Fruit fly (Drosophila melanogaster) whole organism, prepupa: ENCODE results near the gene lds.

Source experiments
- Blimp-1 ChIP-seq: fragments of 200-800 bp; sonication (Bioruptor generic); optimal IDR thresholded peaks from 3 replicates; lab custom pipeline; 2017; ENCODE audit warnings: missing biosample characterization, missing genetic modification characterization, mild to moderate bottlenecking, moderate library complexity, missing genetic modification reagents
- CG10669 ChIP-seq: fragments of 200-800 bp; sonication (Bioruptor generic); optimal IDR thresholded peaks from 3 replicates; lab custom pipeline; 2018; ENCODE audit warnings: missing biosample characterization, mild to moderate bottlenecking, missing genetic modification characterization, moderate library complexity
- CG11294 ChIP-seq: fragments of 200-800 bp; sonication (Bioruptor generic); IDR thresholded peaks from 2 replicates; pipeline ENCODE4 v1.3.6; 2022; ENCODE audit warnings: missing biosample characterization, missing genetic modification characterization
- CG11762 ChIP-seq: fragments of 200-800 bp; sonication (Bioruptor generic); optimal IDR thresholded peaks from 3 replicates; lab custom pipeline; 2016; ENCODE audit warnings: missing biosample characterization, missing genetic modification characterization; ENCODE audit not compliant: insufficient read depth
- CG15336 ChIP-seq: fragments of 200-800 bp; sonication (Bioruptor generic); IDR thresholded peaks from 2 replicates; pipeline ENCODE4 v1.3.6; 2022; ENCODE audit warnings: missing biosample characterization, missing genetic modification characterization
- CG1621 ChIP-seq: fragments of 200-800 bp; sonication (Bioruptor generic); optimal IDR thresholded peaks from 3 replicates; lab custom pipeline; 2018; ENCODE audit warnings: missing biosample characterization, mild to moderate bottlenecking, missing genetic modification characterization
- CG16779 ChIP-seq: fragments of 200-800 bp; sonication (Bioruptor generic); optimal IDR thresholded peaks from 3 replicates; lab custom pipeline; 2017; ENCODE audit warnings: missing biosample characterization, mild to moderate bottlenecking, missing genetic modification characterization
- CG3032 ChIP-seq: fragments of 200-800 bp; optimal IDR thresholded peaks from 2 replicates; lab custom pipeline; 2019; ENCODE audit warnings: missing biosample characterization, mild to moderate bottlenecking, missing genetic modification characterization, moderate library complexity
- CG32006 ChIP-seq: fragments of 200-800 bp; sonication (Bioruptor generic); optimal IDR thresholded peaks from 3 replicates; lab custom pipeline; 2017; ENCODE audit warnings: missing biosample characterization, mild to moderate bottlenecking, missing genetic modification characterization
- CG34406 ChIP-seq: fragments of 200-800 bp; sonication (Bioruptor generic); optimal IDR thresholded peaks from 3 replicates; lab custom pipeline; 2016; ENCODE audit warnings: missing biosample characterization, missing genetic modification characterization
- CG3919 ChIP-seq: fragments of 200-800 bp; sonication (Bioruptor generic); optimal IDR thresholded peaks from 3 replicates; lab custom pipeline; 2016; ENCODE audit warnings: missing biosample characterization, missing genetic modification characterization
- CG6163 ChIP-seq: fragments of 200-800 bp; sonication (Bioruptor generic); IDR thresholded peaks from 3 replicates; pipeline ENCODE4 v1.3.6; 2022; ENCODE audit warnings: missing biosample characterization, missing genetic modification characterization
- CG6276 ChIP-seq: fragments of 200-800 bp; sonication (Bioruptor generic); optimal IDR thresholded peaks from 2 replicates; lab custom pipeline; 2017; ENCODE audit warnings: missing biosample characterization, mild to moderate bottlenecking, missing genetic modification characterization
- CG6792 ChIP-seq: fragments of 200-800 bp; sonication (Bioruptor generic); optimal IDR thresholded peaks from 3 replicates; lab custom pipeline; 2016; ENCODE audit warnings: missing biosample characterization, missing genetic modification characterization
- CG6808 ChIP-seq: fragments of 200-800 bp; sonication (Bioruptor generic); optimal IDR thresholded peaks from 3 replicates; lab custom pipeline; 2017; ENCODE audit warnings: missing biosample characterization, missing genetic modification characterization, mild to moderate bottlenecking, moderate library complexity, missing genetic modification reagents
- CG6854 ChIP-seq: fragments of 200-800 bp; sonication (Bioruptor generic); optimal IDR thresholded peaks from 2 replicates; lab custom pipeline; 2017; ENCODE audit warnings: missing biosample characterization, mild to moderate bottlenecking, missing genetic modification characterization
- CG7368 ChIP-seq: fragments of 200-800 bp; sonication (Bioruptor generic); optimal IDR thresholded peaks from 3 replicates; lab custom pipeline; 2016; ENCODE audit warnings: missing biosample characterization, missing genetic modification characterization
- CG8119 ChIP-seq: fragments of 200-800 bp; sonication (Bioruptor generic); IDR thresholded peaks from 3 replicates; pipeline ENCODE4 v1.3.6; 2022; ENCODE audit warnings: missing biosample characterization, missing genetic modification characterization
- CG8319 ChIP-seq: fragments of 200-800 bp; sonication (Bioruptor generic); optimal IDR thresholded peaks from 3 replicates; lab custom pipeline; 2016; ENCODE audit warnings: missing biosample characterization, missing genetic modification characterization
- CG8632 ChIP-seq: fragments of 200-800 bp; sonication (Bioruptor generic); optimal IDR thresholded peaks from 3 replicates; lab custom pipeline; 2016; ENCODE audit warnings: missing biosample characterization, missing genetic modification characterization
- Eip75B ChIP-seq: fragments of 200-800 bp; sonication (Bioruptor generic); optimal IDR thresholded peaks from 3 replicates; lab custom pipeline; 2016; ENCODE audit warnings: missing biosample characterization, missing genetic modification characterization
- Eip78C ChIP-seq: fragments of 200-800 bp; sonication (Bioruptor generic); peaks from one replicate; lab custom pipeline; 2016; ENCODE audit warnings: missing biosample characterization, missing genetic modification characterization
- Gug ChIP-seq: fragments of 200-800 bp; sonication (Bioruptor generic); IDR thresholded peaks from 2 replicates; pipeline ENCODE4 v1.3.6; 2022; ENCODE audit warnings: missing biosample characterization, missing genetic modification characterization
- Hr38 ChIP-seq: sonication (Bioruptor generic); optimal IDR thresholded peaks from 2 replicates; lab custom pipeline; 2016; ENCODE audit warnings: missing biosample characterization, missing genetic modification characterization
- Lpt ChIP-seq: fragments of 200-800 bp; sonication (Bioruptor generic); optimal IDR thresholded peaks from 3 replicates; lab custom pipeline; 2016; ENCODE audit warnings: missing biosample characterization, missing genetic modification characterization
- Met ChIP-seq: fragments of 200-800 bp; sonication (Bioruptor generic); optimal IDR thresholded peaks from 3 replicates; lab custom pipeline; 2016; ENCODE audit warnings: missing biosample characterization, missing genetic modification characterization
- OdsH ChIP-seq: fragments of 200-800 bp; sonication (Bioruptor generic); optimal IDR thresholded peaks from 3 replicates; lab custom pipeline; 2016; ENCODE audit warnings: missing biosample characterization, missing genetic modification characterization
- Sox14 ChIP-seq: fragments of 200-800 bp; sonication (Bioruptor generic); optimal IDR thresholded peaks from 3 replicates; lab custom pipeline; 2016; ENCODE audit warnings: missing biosample characterization, missing genetic modification characterization
- Sox15 ChIP-seq: fragments of 200-800 bp; sonication (Bioruptor generic); optimal IDR thresholded peaks from 3 replicates; lab custom pipeline; 2016; ENCODE audit warnings: missing biosample characterization, missing genetic modification characterization
- dsx ChIP-seq: fragments of 200-800 bp; optimal IDR thresholded peaks from 3 replicates; lab custom pipeline; 2019; ENCODE audit warnings: missing biosample characterization, mild to moderate bottlenecking, missing genetic modification characterization, moderate library complexity; ENCODE audit not compliant: poor library complexity, severe bottlenecking
- eg ChIP-seq: fragments of 200-800 bp; sonication (Bioruptor generic); IDR thresholded peaks from 3 replicates; pipeline ENCODE4 v1.3.6; 2022; ENCODE audit warnings: missing biosample characterization, missing genetic modification characterization
- esn ChIP-seq: fragments of 200-800 bp; sonication (Bioruptor generic); optimal IDR thresholded peaks from 2 replicates; lab custom pipeline; 2016; ENCODE audit warnings: missing biosample characterization, mild to moderate bottlenecking, missing genetic modification characterization, moderate library complexity
- fd85E ChIP-seq: fragments of 200-800 bp; sonication (Bioruptor generic); optimal IDR thresholded peaks from 3 replicates; lab custom pipeline; 2016; ENCODE audit warnings: missing biosample characterization, missing genetic modification characterization
- fkh ChIP-seq: fragments of 200-800 bp; sonication (Bioruptor generic); optimal IDR thresholded peaks from 3 replicates; lab custom pipeline; 2017; ENCODE audit warnings: missing biosample characterization, mild to moderate bottlenecking, missing genetic modification characterization, moderate library complexity
- net ChIP-seq: fragments of 200-800 bp; sonication (Bioruptor generic); optimal IDR thresholded peaks from 3 replicates; lab custom pipeline; 2016; ENCODE audit warnings: missing biosample characterization, missing genetic modification characterization
- pdm3 ChIP-seq: fragments of 200-800 bp; sonication (Bioruptor generic); optimal IDR thresholded peaks from 3 replicates; lab custom pipeline; 2016; ENCODE audit warnings: missing biosample characterization, missing genetic modification characterization
- salr ChIP-seq, 2 experiments: fragments of 200-800 bp; sonication (Bioruptor generic); optimal IDR thresholded peaks; 3 replicates each; lab custom pipeline; 2016 to 2018; ENCODE audit warnings: missing biosample characterization in 2 of 2, missing genetic modification characterization in 2 of 2, mild to moderate bottlenecking in 1 of 2
- spab ChIP-seq: fragments of 200-800 bp; sonication (Bioruptor generic); optimal IDR thresholded peaks from 2 replicates; lab custom pipeline; 2017; ENCODE audit warnings: missing biosample characterization, mild to moderate bottlenecking, missing genetic modification characterization, missing genetic modification reagents
- svp ChIP-seq: fragments of 200-800 bp; sonication (Bioruptor generic); peaks from one replicate; lab custom pipeline; 2016; ENCODE audit warnings: missing biosample characterization, missing genetic modification characterization
- topi ChIP-seq: fragments of 200-800 bp; sonication (Bioruptor generic); optimal IDR thresholded peaks from 3 replicates; lab custom pipeline; 2016; ENCODE audit warnings: missing biosample characterization, missing genetic modification characterization

lds gene

dm6 chr3R:7944699-7945349 lies 24.6 kb downstream of the lds start (continued):
- TF ChIP-seq Met (peak; percentile 26), CG3919 (GFP tag; lab: Kevin White, UChicago) (peak; percentile 26), net (GFP tag; lab: Kevin White, UChicago) (no peak), topi (GFP tag; lab: Kevin White, UChicago) (no peak), Sox14 (GFP tag; lab: Kevin White, UChicago) (peak; percentile 4), spab (GFP tag; lab: Kevin White, UChicago) (no peak), Eip75B (no peak), CG6792 (peak; percentile 10), esn (peak; percentile 34), CG34406 (GFP tag; lab: Kevin White, UChicago) (no peak), OdsH (GFP tag; lab: Kevin White, UChicago) (peak; percentile 20), Sox15 (GFP tag; lab: Kevin White, UChicago) (no peak), eg (GFP tag; lab: Robert Waterston, UW) (no peak), CG8119 (0 out of 3 replicates have a peak, but pooled peaks have one; percentile 25), Hr38 (no peak)

dm6 chr3R:7947349-7947748 lies 27.1 kb downstream of the lds start:
- TF ChIP-seq fkh (no peak), CG7368 (GFP tag; lab: Kevin White, UChicago) (no peak), CG3032 (tag; lab: Kevin White, UChicago) (no peak), CG6808 (GFP tag; lab: Kevin White, UChicago) (no peak), fd85E (GFP tag; lab: Kevin White, UChicago) (no peak), dsx (peak; percentile 6), CG8119 (peak; percentile 59; the same call in 2 of the 3 replicates), Blimp-1 (no peak), pdm3 (GFP tag; lab: Kevin White, UChicago) (no peak), svp (GFP tag; lab: Kevin White, UChicago) (no peak), CG8319 (GFP tag; lab: Kevin White, UChicago) (no peak), Lpt (GFP tag; lab: Kevin White, UChicago) (peak; percentile 30), CG16779 (tag; lab: Kevin White, UChicago) (peak; percentile 30), CG3919 (GFP tag; lab: Kevin White, UChicago) (no peak), CG11762 (GFP tag; lab: Kevin White, UChicago) (no peak), esn (no peak), Sox15 (GFP tag; lab: Kevin White, UChicago) (no peak), CG8632 (GFP tag; lab: Kevin White, UChicago) (no peak), Eip78C (GFP tag; lab: Kevin White, UChicago) (peak; percentile 73), CG32006 (peak; percentile 7), CG6854 (GFP tag; lab: Kevin White, UChicago) (no peak), salr (GFP tag; optimal IDR thresholded peaks at IDR 0.05; lab: Kevin White, UChicago) (no peak), CG10669 (no peak), Sox14 (GFP tag; lab: Kevin White, UChicago) (no peak), Hr38 (no peak), CG6163 (GFP tag; lab: Robert Waterston, UW) (0 out of 3 replicates have a peak, but pooled peaks have one; percentile 38), CG15336 (GFP tag; lab: Robert Waterston, UW) (peak; percentile 23; the same call in 1 of the 2 replicates), CG1621 (tag; lab: Kevin White, UChicago) (no peak), Met (no peak), Gug (GFP tag; lab: Robert Waterston, UW) (no peak), spab (GFP tag; lab: Kevin White, UChicago) (no peak), CG6276 (peak; percentile 60), net (GFP tag; lab: Kevin White, UChicago) (peak; percentile 28), CG11294 (GFP tag; lab: Robert Waterston, UW) (no peak)
